Worm (Caenorhabditis elegans) whole organism, young adult: Measurements from ENCODE around the gene F55C9.3.

Source experiments
- F23B12.7 ChIP-seq: sonication (generic microtip); optimal IDR thresholded peaks from 2 replicates; lab custom pipeline; 2017; ENCODE audit warnings: missing genetic modification characterization, mild to moderate bottlenecking, missing compliant biosample characterization, antibody characterized with exemption, moderate library complexity; ENCODE audit not compliant: insufficient read depth
- F33H1.4 ChIP-seq: fragments of 200-800 bp; sonication (Bioruptor generic); IDR thresholded peaks from 2 replicates; pipeline ENCODE4 v1.3.6; 2022; ENCODE audit warnings: missing genetic modification reagents, missing genetic modification characterization, missing compliant biosample characterization
- F37B4.10 ChIP-seq: fragments of 200-800 bp; sonication (Bioruptor generic); IDR thresholded peaks from 2 replicates; pipeline ENCODE4 v1.3.6; 2022; ENCODE audit warnings: missing genetic modification characterization, missing compliant biosample characterization
- F57C9.4 ChIP-seq: sonication (generic microtip); optimal IDR thresholded peaks from 2 replicates; lab custom pipeline; 2017; ENCODE audit warnings: mild to moderate bottlenecking, missing genetic modification characterization, missing compliant biosample characterization
- K11D2.4 ChIP-seq: fragments of 200-800 bp; sonication (Bioruptor generic); IDR thresholded peaks from 2 replicates; pipeline ENCODE4 v1.3.6; 2022; ENCODE audit warnings: missing genetic modification reagents, missing genetic modification characterization, missing compliant biosample characterization
- K12H6.12 ChIP-seq: fragments of 200-800 bp; sonication (Bioruptor generic); optimal IDR thresholded peaks from 2 replicates; lab custom pipeline; 2018; ENCODE audit warnings: mild to moderate bottlenecking, missing genetic modification characterization, missing compliant biosample characterization
- Y67H2A.10 ChIP-seq: fragments of 200-800 bp; sonication (Bioruptor generic); conservative IDR thresholded peaks from 2 replicates; pipeline ENCODE4 v1.3.6; 2022; ENCODE audit warnings: missing genetic modification reagents, missing genetic modification characterization, missing compliant biosample characterization
- Y79H2A.3 ChIP-seq: fragments of 200-800 bp; sonication (Bioruptor generic); conservative IDR thresholded peaks from 2 replicates; pipeline ENCODE4 v1.3.6; 2022; ENCODE audit warnings: missing genetic modification reagents, missing genetic modification characterization, missing compliant biosample characterization
- Y95B8A.8 ChIP-seq: fragments of 200-800 bp; sonication (Bioruptor generic); IDR thresholded peaks from 2 replicates; pipeline ENCODE4 v1.3.6; 2022; ENCODE audit warnings: missing genetic modification reagents, missing genetic modification characterization, missing compliant biosample characterization
- aptf-3 ChIP-seq: fragments of 200-800 bp; sonication (Bioruptor generic); IDR thresholded peaks from 2 replicates; pipeline ENCODE4 v1.3.6; 2022; ENCODE audit warnings: missing genetic modification characterization, missing compliant biosample characterization
- atf-7 ChIP-seq: sonication (generic microtip); optimal IDR thresholded peaks from 2 replicates; lab custom pipeline; 2017; ENCODE audit warnings: mild to moderate bottlenecking, missing genetic modification characterization, missing compliant biosample characterization
- attf-5 ChIP-seq: fragments of 200-800 bp; sonication (Bioruptor generic); optimal IDR thresholded peaks from 2 replicates; lab custom pipeline; 2018; ENCODE audit warnings: mild to moderate bottlenecking, missing genetic modification characterization, missing compliant biosample characterization
- ccch-3 ChIP-seq: fragments of 200-800 bp; sonication (Bioruptor generic); optimal IDR thresholded peaks from 2 replicates; lab custom pipeline; 2018; ENCODE audit warnings: mild to moderate bottlenecking, missing genetic modification characterization, missing compliant biosample characterization
- chd-7 ChIP-seq: sonication (generic microtip); optimal IDR thresholded peaks from 2 replicates; lab custom pipeline; 2016; ENCODE audit warnings: mild to moderate bottlenecking, missing genetic modification characterization, moderate library complexity, missing compliant biosample characterization
- dox-1 ChIP-seq: fragments of 200-800 bp; sonication (Bioruptor generic); IDR thresholded peaks from 2 replicates; pipeline ENCODE4 v1.3.6; 2022; ENCODE audit warnings: missing genetic modification reagents, missing genetic modification characterization, missing compliant biosample characterization
- dpff-1 ChIP-seq: sonication (generic microtip); optimal IDR thresholded peaks from 2 replicates; lab custom pipeline; 2017; ENCODE audit warnings: mild to moderate bottlenecking, missing genetic modification characterization, missing compliant biosample characterization
- dpl-1 ChIP-seq: fragments of 150-350 bp; optimal IDR thresholded peaks from 2 replicates; lab custom pipeline; 2014; ENCODE audit warnings: missing biosample characterization, missing genetic modification reagents, missing genetic modification characterization
- egrh-3 ChIP-seq: fragments of 200-800 bp; sonication (Bioruptor generic); IDR thresholded peaks from 2 replicates; pipeline ENCODE4 v1.3.6; 2022; ENCODE audit warnings: missing genetic modification reagents, missing genetic modification characterization, missing compliant biosample characterization
- hlh-26 ChIP-seq: fragments of 200-800 bp; sonication (Bioruptor generic); conservative IDR thresholded peaks from 2 replicates; pipeline ENCODE4 v1.3.6; 2022; ENCODE audit warnings: missing genetic modification reagents, missing genetic modification characterization, missing compliant biosample characterization
- hmg-1.2 ChIP-seq: fragments of 200-800 bp; sonication (Bioruptor generic); IDR thresholded peaks from 2 replicates; pipeline ENCODE4 v1.3.6; 2022; ENCODE audit warnings: missing genetic modification reagents, missing genetic modification characterization, missing compliant biosample characterization
- let-526 ChIP-seq: fragments of 200-800 bp; sonication (Bioruptor generic); IDR thresholded peaks from 2 replicates; pipeline ENCODE4 v1.3.6; 2022; ENCODE audit warnings: missing genetic modification reagents, missing genetic modification characterization, missing compliant biosample characterization
- lin-35 ChIP-seq, 3 experiments: fragments of 150-350 bp in 2 of 3; sonication (generic microtip) in 1 of 3; optimal IDR thresholded peaks; 2 replicates each; lab custom pipeline; 2014 to 2018; ENCODE audit warnings: missing biosample characterization in 3 of 3, missing genetic modification characterization in 3 of 3, missing genetic modification reagents in 3 of 3
- lin-40 ChIP-seq: sonication (generic microtip); optimal IDR thresholded peaks from 2 replicates; lab custom pipeline; 2016; ENCODE audit warnings: missing genetic modification characterization, mild to moderate bottlenecking, missing compliant biosample characterization, missing genotype, missing genetic modification reagents
- lsy-27 ChIP-seq: sonication (generic microtip); optimal IDR thresholded peaks from 2 replicates; lab custom pipeline; 2017; ENCODE audit warnings: missing genetic modification characterization, mild to moderate bottlenecking, missing compliant biosample characterization, antibody characterized with exemption, missing genotype, borderline replicate concordance; ENCODE audit not compliant: insufficient read depth
- madf-3 ChIP-seq: fragments of 200-800 bp; sonication (Bioruptor generic); IDR thresholded peaks from 2 replicates; pipeline ENCODE4 v1.3.6; 2022; ENCODE audit warnings: missing genetic modification reagents, missing genetic modification characterization, missing compliant biosample characterization
- madf-8 ChIP-seq: fragments of 200-800 bp; sonication (Bioruptor generic); conservative IDR thresholded peaks from 2 replicates; pipeline ENCODE4 v1.3.6; 2022; ENCODE audit warnings: missing genetic modification reagents, missing genetic modification characterization, missing compliant biosample characterization
- rcor-1 ChIP-seq: fragments of 200-800 bp; sonication (Bioruptor generic); IDR thresholded peaks from 2 replicates; pipeline ENCODE4 v1.3.6; 2022; ENCODE audit warnings: missing genetic modification reagents, missing genetic modification characterization, missing compliant biosample characterization
- repo-1 ChIP-seq: sonication (generic microtip); optimal IDR thresholded peaks from 2 replicates; lab custom pipeline; 2017; ENCODE audit warnings: mild to moderate bottlenecking, missing genetic modification characterization, missing compliant biosample characterization
- sdz-38 ChIP-seq: sonication (generic microtip); optimal IDR thresholded peaks from 2 replicates; lab custom pipeline; 2016; ENCODE audit warnings: missing genotype, missing genetic modification characterization, missing compliant biosample characterization
- sea-2 ChIP-seq: fragments of 200-800 bp; sonication (Bioruptor generic); IDR thresholded peaks from 2 replicates; pipeline ENCODE4 v1.3.6; 2022; ENCODE audit warnings: missing genetic modification characterization, missing compliant biosample characterization
- snpc-1.1 ChIP-seq: sonication (generic microtip); optimal IDR thresholded peaks from 2 replicates; lab custom pipeline; 2017; ENCODE audit warnings: missing genetic modification characterization, mild to moderate bottlenecking, missing compliant biosample characterization, antibody characterized with exemption, moderate library complexity, missing genotype, missing genetic modification reagents; ENCODE audit not compliant: insufficient read depth
- tbp1 ChIP-seq: fragments of 200-800 bp; sonication (Bioruptor generic); optimal IDR thresholded peaks from 2 replicates; lab custom pipeline; 2018; ENCODE audit warnings: mild to moderate bottlenecking, missing genetic modification characterization, missing compliant biosample characterization
- unc-130 ChIP-seq: sonication (generic microtip); optimal IDR thresholded peaks from 2 replicates; lab custom pipeline; 2016; ENCODE audit warnings: missing genetic modification reagents, missing genetic modification characterization, missing compliant biosample characterization
- ztf-22 ChIP-seq: fragments of 200-800 bp; sonication (Bioruptor generic); optimal IDR thresholded peaks from 2 replicates; lab custom pipeline; 2018; ENCODE audit warnings: mild to moderate bottlenecking, missing genetic modification characterization, moderate library complexity, missing compliant biosample characterization
- ztf-3 ChIP-seq: fragments of 200-800 bp; sonication (Bioruptor generic); optimal IDR thresholded peaks from 2 replicates; lab custom pipeline; 2018; ENCODE audit warnings: mild to moderate bottlenecking, missing genetic modification characterization, missing compliant biosample characterization
- ztf-6 ChIP-seq: fragments of 200-800 bp; sonication (Bioruptor generic); IDR thresholded peaks from 2 replicates; pipeline ENCODE4 v1.3.6; 2022; ENCODE audit warnings: missing genetic modification reagents, missing genetic modification characterization, missing compliant biosample characterization

The F55C9.3 gene

DNA sequence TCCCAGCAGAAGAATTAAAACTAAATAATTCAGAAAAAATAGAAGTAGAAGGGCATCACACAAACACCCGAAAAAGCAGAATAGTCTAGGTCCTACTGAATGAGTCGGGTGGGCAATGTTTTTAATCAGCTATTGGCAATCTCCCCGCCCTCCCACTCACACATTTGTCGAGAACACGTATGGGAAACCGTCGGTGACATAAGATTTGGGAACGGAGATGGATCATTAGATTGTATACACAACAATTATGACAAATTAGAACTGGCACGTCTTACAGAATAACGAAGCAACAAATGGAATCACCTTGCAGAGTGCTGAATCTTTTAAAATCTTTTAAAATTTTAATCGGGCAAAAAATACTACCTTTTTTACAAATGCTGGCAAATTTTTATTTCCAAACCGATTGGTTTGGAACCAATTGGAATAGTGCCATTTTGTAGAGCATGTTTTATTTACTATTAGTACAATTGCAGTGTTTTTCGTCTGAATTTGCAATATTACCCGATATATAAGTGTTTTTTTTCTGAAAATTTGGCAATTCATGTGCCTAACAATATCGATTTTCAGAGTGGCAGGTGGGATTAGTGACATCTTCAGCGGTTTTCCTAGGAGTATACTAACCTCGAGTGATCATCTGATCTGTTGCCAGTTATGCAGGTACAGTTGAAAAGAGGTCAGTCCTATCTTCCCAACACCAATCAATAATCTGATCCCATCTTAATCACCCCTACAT is at the start of gene F55C9.3, which contains the start of gene fbxb-57:
Gene F55C9.3 (minus strand): TSS at position 101 of the 733 bp plus-strand sequence.
Gene fbxb-57 (plus strand): TSS at position 683 of the 733 bp plus-strand sequence.
- TF ChIP-seq F57C9.4 (tag; lab: Kevin White, UChicago) = no peak
- no peak for TF ChIP-seq repo-1 (tag; lab: Kevin White, UChicago)
- TF ChIP-seq unc-130 (GFP tag; lab: Kevin White, UChicago) = no peak
- no peak for TF ChIP-seq dpff-1 (tag; lab: Kevin White, UChicago)
- TF ChIP-seq Y79H2A.3 (GFP tag; lab: Robert Waterston, UW) = no peak
- TF ChIP-seq dox-1 (GFP tag; lab: Robert Waterston, UW) = no peak
- TF ChIP-seq lsy-27 = no peak
- no peak for TF ChIP-seq madf-3 (GFP tag; lab: Robert Waterston, UW)
- TF ChIP-seq K12H6.12 (tag; lab: Kevin White, UChicago) = no peak
- TF ChIP-seq tbp1 = no peak
- no peak for TF ChIP-seq F33H1.4
- no peak for TF ChIP-seq hmg-1.2
- no peak for TF ChIP-seq lin-35 (GFP tag; optimal IDR thresholded peaks at IDR 0.05; lab: Kevin White, UChicago)
- no peak for TF ChIP-seq ccch-3 (GFP tag; lab: Kevin White, UChicago)
- TF ChIP-seq rcor-1 (GFP tag; lab: Robert Waterston, UW) = no peak
- no peak for TF ChIP-seq lin-40 (tag; lab: Kevin White, UChicago)
- TF ChIP-seq F37B4.10 (GFP tag; lab: Robert Waterston, UW) = no peak
- no peak for TF ChIP-seq aptf-3

DNA sequence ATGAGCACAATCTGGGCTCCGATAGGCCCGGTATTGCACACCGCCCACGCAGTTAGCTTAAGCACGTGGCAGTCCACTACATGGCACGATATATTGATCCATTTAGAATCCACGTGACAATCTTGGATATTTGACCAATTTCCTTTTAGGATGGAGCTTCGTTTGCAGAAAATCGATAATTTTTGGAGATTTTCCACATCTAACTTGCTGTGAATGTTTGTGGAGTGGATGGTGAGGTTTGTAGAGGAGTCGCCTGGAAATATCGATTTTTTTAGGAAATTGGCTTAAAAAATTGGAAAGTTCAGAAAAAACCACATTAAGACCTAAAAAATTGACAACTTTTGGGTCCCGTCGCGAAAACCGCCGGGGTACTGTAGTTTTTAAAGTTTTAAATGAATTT is 49.4 kb upstream of the F55C9.3 start:
- TF ChIP-seq ztf-6 (GFP tag; lab: Robert Waterston, UW) = no peak
- no peak for TF ChIP-seq Y79H2A.3 (GFP tag; lab: Robert Waterston, UW)
- no peak for TF ChIP-seq sea-2
- TF ChIP-seq dpl-1 (GFP tag; lab: Kevin White, UChicago) = no peak
- TF ChIP-seq K12H6.12 (tag; lab: Kevin White, UChicago) = no peak
- no peak for TF ChIP-seq dox-1 (GFP tag; lab: Robert Waterston, UW)
- TF ChIP-seq, all 124 proteins: peak for 0

DNA sequence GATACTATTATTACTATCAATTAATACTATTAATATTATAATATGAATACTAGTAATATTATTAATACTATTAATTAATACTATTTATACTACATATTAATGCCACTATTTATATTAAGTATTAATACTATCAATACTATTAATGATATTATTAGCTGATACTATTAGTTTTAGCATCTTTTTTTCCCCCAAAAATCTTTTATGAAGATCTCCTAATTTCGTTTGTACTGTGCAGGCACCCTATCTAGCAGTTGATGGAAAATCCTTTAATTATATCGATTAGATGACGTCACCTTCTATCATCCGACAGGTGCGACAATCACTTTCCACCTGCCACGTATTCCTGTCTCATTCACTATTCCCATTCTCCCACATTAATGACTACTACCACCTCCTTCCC is 41.3 kb upstream of the F55C9.3 start, which contains the start of gene fbxb-65:
Gene fbxb-65 (plus strand): TSS at position 301 of the 400 bp plus-strand sequence.
- no peak for TF ChIP-seq K11D2.4 (GFP tag; lab: Robert Waterston, UW)
- TF ChIP-seq sdz-38 (tag; lab: Kevin White, UChicago) = no peak
- TF ChIP-seq ztf-3 (GFP tag; lab: Kevin White, UChicago) = no peak
- TF ChIP-seq F23B12.7 = no peak
- no peak for TF ChIP-seq atf-7 (tag; lab: Kevin White, UChicago)
- no peak for TF ChIP-seq attf-5
- TF ChIP-seq ztf-22 (GFP tag; lab: Kevin White, UChicago) = no peak
- TF ChIP-seq, all 124 proteins: peak for 0

DNA sequence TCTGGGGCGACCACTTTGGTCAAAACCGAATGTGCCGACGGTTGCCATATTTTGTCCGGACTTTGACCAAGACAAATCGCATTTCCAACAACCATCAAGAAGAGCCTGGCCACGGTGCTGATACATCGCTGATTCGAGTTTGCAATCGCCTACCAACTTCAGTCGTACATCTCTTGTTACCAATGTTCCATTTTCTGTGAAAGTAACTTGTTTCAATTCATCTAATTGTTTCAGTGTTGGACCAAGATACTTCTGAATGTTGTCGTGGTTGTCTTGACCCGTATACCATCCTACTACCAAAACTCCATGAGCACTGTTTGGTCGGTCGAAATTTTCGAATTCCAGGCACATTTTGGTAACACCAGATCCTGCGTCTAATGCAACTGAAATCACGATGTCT is 37.5 kb upstream of the F55C9.3 start:
- no peak for TF ChIP-seq snpc-1.1 (tag; lab: Kevin White, UChicago)
- TF ChIP-seq Y67H2A.10 (GFP tag; lab: Robert Waterston, UW) = no peak
- no peak for TF ChIP-seq egrh-3
- TF ChIP-seq chd-7 = no peak
- TF ChIP-seq hlh-26 (GFP tag; lab: Robert Waterston, UW) = no peak
- TF ChIP-seq rcor-1 (GFP tag; lab: Robert Waterston, UW) = no peak
- TF ChIP-seq Y95B8A.8 (GFP tag; lab: Robert Waterston, UW) = no peak
- no peak for TF ChIP-seq ztf-6 (GFP tag; lab: Robert Waterston, UW)
- no peak for TF ChIP-seq madf-8
- no peak for TF ChIP-seq let-526
- no peak for TF ChIP-seq unc-130 (GFP tag; lab: Kevin White, UChicago)
- no peak for TF ChIP-seq sdz-38 (tag; lab: Kevin White, UChicago)
- TF ChIP-seq dpl-1 (GFP tag; lab: Kevin White, UChicago) = no peak
